Fruit fly (Drosophila melanogaster): ENCODE measurements around the gene Mfap1.
A peak's percentile ranks its signal among the peaks of the same experiment; 100 is the strongest.

Mfap1 gene

dm6 chr3L:1940843-1941418 lies at the start of gene Mfap1:
Gene Mfap1, plus strand, starts transcription at chr3L:1941068.
- TF ChIP-seq CG9705 (GFP tag; optimal IDR thresholded peaks at IDR 0.05) (peak; percentile 4), OdsH (GFP tag; optimal IDR thresholded peaks at IDR 0.05) (no peak), sage (GFP tag; optimal IDR thresholded peaks at IDR 0.05) (peak; percentile 47)

DNA sequence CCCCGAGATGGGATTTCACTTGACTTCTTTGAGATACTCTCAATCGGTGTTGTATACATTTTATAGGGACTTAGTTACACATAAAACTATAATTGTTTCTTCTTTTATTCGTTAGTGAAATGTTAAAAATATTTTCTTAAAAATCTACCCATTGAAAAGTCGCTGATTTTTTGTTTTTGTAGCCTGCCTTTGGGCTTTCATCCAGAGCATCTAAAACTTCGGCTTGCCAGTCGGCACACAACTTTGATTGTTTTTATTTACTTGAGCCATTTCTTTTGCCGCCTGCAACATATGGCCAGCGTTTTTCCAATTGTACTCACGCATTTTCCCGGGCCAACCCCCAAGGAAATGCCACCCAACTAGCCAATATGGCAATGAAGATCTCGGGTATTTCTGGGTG lies 49.0 kb upstream of the Mfap1 start:
- TF ChIP-seq Myc (optimal IDR thresholded peaks at IDR 0.05) (peak; percentile 29), pan (optimal IDR thresholded peaks at IDR 0.05) (no peak), jim (GFP tag; optimal IDR thresholded peaks at IDR 0.05) (no peak), Hr83 (GFP tag; optimal IDR thresholded peaks at IDR 0.05; ENCODE audit: poor library complexity, severe bottlenecking) (no peak), foxo (GFP tag; optimal IDR thresholded peaks at IDR 0.05) (no peak)

- TF ChIP-seq Hnf4 (GFP tag; optimal IDR thresholded peaks at IDR 0.05) (no peak), foxo (GFP tag; optimal IDR thresholded peaks at IDR 0.05) (no peak), Hr78 (GFP tag; optimal IDR thresholded peaks at IDR 0.05) (no peak), usp (GFP tag; optimal IDR thresholded peaks at IDR 0.05) (no peak), fru (GFP tag; optimal IDR thresholded peaks at IDR 0.05) (no peak)
Observed at dm6 chr3L:1897709-1898108, 43.2 kb upstream of the Mfap1 start.

dm6 chr3L:1899616-1900015 lies 41.3 kb upstream of the Mfap1 start:
- TF ChIP-seq Sp1 (GFP tag; optimal IDR thresholded peaks at IDR 0.05): no peak
- no peak for TF ChIP-seq CrebA (GFP tag; optimal IDR thresholded peaks at IDR 0.05; ENCODE audit: borderline replicate concordance)
- no peak for TF ChIP-seq jim (GFP tag; optimal IDR thresholded peaks at IDR 0.05)
- no peak for TF ChIP-seq tai (GFP tag; optimal IDR thresholded peaks at IDR 0.05)
- TF ChIP-seq br (GFP tag; optimal IDR thresholded peaks at IDR 0.05): no peak

DNA sequence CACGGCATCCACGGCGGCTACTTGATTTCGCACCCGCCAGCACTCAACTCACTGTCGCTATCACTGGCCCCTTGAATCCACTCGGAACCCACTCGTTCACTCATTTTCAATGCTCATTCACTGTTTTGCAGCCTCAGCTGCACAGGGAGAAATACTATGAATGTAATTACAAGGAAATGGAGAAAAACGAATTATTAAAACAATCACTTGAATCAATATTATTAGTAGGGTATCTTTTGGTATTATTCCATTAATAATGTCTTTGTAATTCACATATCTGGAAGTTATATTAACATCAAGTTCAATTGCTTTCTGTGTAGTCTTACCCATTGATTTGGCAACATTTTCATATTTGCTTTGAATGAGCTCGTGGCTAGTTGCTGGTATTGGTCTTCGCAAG lies 40.2 kb upstream of the Mfap1 start:
- TF ChIP-seq dsf (GFP tag; optimal IDR thresholded peaks at IDR 0.05; ENCODE audit: borderline replicate concordance): no peak
- no peak for TF ChIP-seq lola (GFP tag; optimal IDR thresholded peaks at IDR 0.05)
- TF ChIP-seq CG9705 (GFP tag; optimal IDR thresholded peaks at IDR 0.05): no peak
- TF ChIP-seq CG32264 (GFP tag; optimal IDR thresholded peaks at IDR 0.05): no peak
- no peak for TF ChIP-seq HLH106 (tag; optimal IDR thresholded peaks at IDR 0.05)

DNA sequence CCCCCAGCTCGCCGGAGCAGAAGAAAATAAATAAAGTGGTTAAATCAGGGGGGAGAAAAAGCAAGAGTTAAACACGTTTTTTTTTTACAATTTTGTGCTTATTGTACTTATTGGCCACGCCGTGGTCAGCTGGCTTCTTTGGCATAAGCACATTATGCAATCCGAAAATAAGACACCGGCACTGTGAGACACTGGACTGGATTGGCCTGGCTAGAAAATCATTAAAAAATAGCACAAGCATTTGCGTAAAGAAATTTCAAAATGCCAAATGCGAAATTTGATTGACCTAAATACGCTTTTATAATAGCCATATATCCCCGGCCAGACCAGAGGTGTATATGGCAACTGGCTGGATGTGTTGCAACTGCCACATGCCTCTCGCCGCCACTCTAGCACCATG lies 36.4 kb upstream of the Mfap1 start:
- TF ChIP-seq Dif (GFP tag; optimal IDR thresholded peaks at IDR 0.05; ENCODE audit: partially characterized antibody) (no peak), brk (GFP tag; optimal IDR thresholded peaks at IDR 0.05) (no peak), dsf (GFP tag; optimal IDR thresholded peaks at IDR 0.05; ENCODE audit: borderline replicate concordance) (no peak), CG9705 (GFP tag; optimal IDR thresholded peaks at IDR 0.05) (no peak), psq (GFP tag; optimal IDR thresholded peaks at IDR 0.05) (no peak), CG32264 (GFP tag; optimal IDR thresholded peaks at IDR 0.05) (no peak), lola (GFP tag; optimal IDR thresholded peaks at IDR 0.05) (no peak), jim (GFP tag; optimal IDR thresholded peaks at IDR 0.05) (no peak), sage (GFP tag; optimal IDR thresholded peaks at IDR 0.05) (no peak)

dm6 chr3L:1905273-1905672 lies 35.6 kb upstream of the Mfap1 start:
- TF ChIP-seq Dif (GFP tag; optimal IDR thresholded peaks at IDR 0.05; ENCODE audit: partially characterized antibody) (no peak), dmrt93B (GFP tag; optimal IDR thresholded peaks at IDR 0.05) (no peak), Sp1 (GFP tag; optimal IDR thresholded peaks at IDR 0.05) (no peak), CrebA (GFP tag; optimal IDR thresholded peaks at IDR 0.05; ENCODE audit: borderline replicate concordance) (no peak), ey (GFP tag; optimal IDR thresholded peaks at IDR 0.05) (peak; percentile 8), sage (GFP tag; optimal IDR thresholded peaks at IDR 0.05) (no peak), sv (GFP tag; optimal IDR thresholded peaks at IDR 0.05) (no peak), fru (GFP tag; optimal IDR thresholded peaks at IDR 0.05) (peak; percentile 2), lola (GFP tag; optimal IDR thresholded peaks at IDR 0.05) (no peak), OdsH (GFP tag; optimal IDR thresholded peaks at IDR 0.05) (peak; percentile 9), pan (optimal IDR thresholded peaks at IDR 0.05) (no peak)

Data from whole organism, wandering third instar larva.